Fruit fly (Drosophila melanogaster) whole organism, embryonic: ENCODE measurements around the gene CG17068.

Source experiments
- C15 ChIP-seq: fragments of 200-800 bp; sonication (Bioruptor generic); IDR thresholded peaks from 3 replicates; pipeline ENCODE4 v1.3.6; 2022; ENCODE audit warnings: missing biosample characterization, missing genetic modification characterization
- CG10147 ChIP-seq: fragments of 200-800 bp; sonication (Bioruptor generic); optimal IDR thresholded peaks from 2 replicates; lab custom pipeline; 2019; ENCODE audit warnings: missing biosample characterization, mild to moderate bottlenecking, missing genetic modification characterization, moderate library complexity
- CG10366 ChIP-seq: fragments of 200-800 bp; sonication (Bioruptor generic); IDR thresholded peaks from 2 replicates; pipeline ENCODE4 v1.3.6; 2022; ENCODE audit warnings: missing biosample characterization, missing genetic modification characterization
- CG11723 ChIP-seq: fragments of 200-800 bp; sonication (Bioruptor generic); optimal IDR thresholded peaks from 2 replicates; lab custom pipeline; 2017; ENCODE audit warnings: missing biosample characterization, mild to moderate bottlenecking, missing genetic modification characterization
- CG12071 ChIP-seq: fragments of 200-800 bp; sonication (Bioruptor generic); optimal IDR thresholded peaks from 3 replicates; lab custom pipeline; 2018; ENCODE audit warnings: missing biosample characterization, mild to moderate bottlenecking, missing genetic modification characterization
- CG12299 ChIP-seq: fragments of 200-800 bp; sonication (Bioruptor generic); optimal IDR thresholded peaks from 2 replicates; lab custom pipeline; 2018; ENCODE audit warnings: missing biosample characterization, mild to moderate bottlenecking, missing genetic modification characterization
- CG13296 ChIP-seq: fragments of 200-800 bp; sonication (Bioruptor generic); optimal IDR thresholded peaks from 3 replicates; lab custom pipeline; 2018; ENCODE audit warnings: missing biosample characterization, mild to moderate bottlenecking, missing genetic modification characterization
- CG13424 ChIP-seq: fragments of 200-800 bp; sonication (Bioruptor generic); optimal IDR thresholded peaks from 2 replicates; lab custom pipeline; 2019; ENCODE audit warnings: missing biosample characterization, mild to moderate bottlenecking, missing genetic modification characterization, moderate library complexity
- CG14710 ChIP-seq: fragments of 200-800 bp; sonication (Bioruptor generic); optimal IDR thresholded peaks from 3 replicates; lab custom pipeline; 2019; ENCODE audit warnings: missing biosample characterization, mild to moderate bottlenecking, missing genetic modification characterization, moderate library complexity
- CG16863 ChIP-seq: fragments of 200-800 bp; sonication (Bioruptor generic); optimal IDR thresholded peaks from 3 replicates; lab custom pipeline; 2016; ENCODE audit warnings: missing biosample characterization, missing genetic modification characterization
- CG17612 ChIP-seq: fragments of 200-800 bp; sonication (Bioruptor generic); IDR thresholded peaks from 2 replicates; pipeline ENCODE4 v1.3.6; 2022; ENCODE audit warnings: missing biosample characterization, missing genetic modification characterization
- CG2116 ChIP-seq: fragments of 200-800 bp; sonication (Bioruptor generic); optimal IDR thresholded peaks from 3 replicates; lab custom pipeline; 2018; ENCODE audit warnings: missing biosample characterization, mild to moderate bottlenecking, missing genetic modification characterization
- CG2120 ChIP-seq: fragments of 200-800 bp; sonication (Bioruptor generic); optimal IDR thresholded peaks from 3 replicates; lab custom pipeline; 2016; ENCODE audit warnings: missing biosample characterization, missing genetic modification characterization
- CG32772 ChIP-seq: fragments of 200-800 bp; sonication (Bioruptor generic); IDR thresholded peaks from 2 replicates; pipeline ENCODE4 v1.3.6; 2022; ENCODE audit warnings: missing biosample characterization, missing genetic modification characterization
- CG3281 ChIP-seq: fragments of 200-800 bp; sonication (Bioruptor generic); optimal IDR thresholded peaks from 3 replicates; lab custom pipeline; 2017; ENCODE audit warnings: missing biosample characterization, mild to moderate bottlenecking, missing genetic modification characterization
- CG34224 ChIP-seq: fragments of 200-800 bp; sonication (Bioruptor generic); IDR thresholded peaks from 3 replicates; pipeline ENCODE4 v1.3.6; 2022; ENCODE audit warnings: missing biosample characterization, missing genetic modification characterization; ENCODE audit not compliant: partially characterized antibody
- CG3995 ChIP-seq: fragments of 200-800 bp; sonication (Bioruptor generic); optimal IDR thresholded peaks from 3 replicates; lab custom pipeline; 2016; ENCODE audit warnings: missing biosample characterization, missing genetic modification characterization
- CG4404 ChIP-seq: fragments of 200-800 bp; sonication (Bioruptor generic); IDR thresholded peaks from 2 replicates; pipeline ENCODE4 v1.3.6; 2022; ENCODE audit warnings: missing biosample characterization, missing genetic modification characterization
- CG5953 ChIP-seq: fragments of 200-800 bp; sonication (Bioruptor generic); IDR thresholded peaks from 2 replicates; pipeline ENCODE4 v1.3.6; 2022; ENCODE audit warnings: missing biosample characterization, missing genetic modification characterization
- CG6272 ChIP-seq: fragments of 200-800 bp; sonication (Bioruptor generic); IDR thresholded peaks from 2 replicates; pipeline ENCODE4 v1.3.6; 2022; ENCODE audit warnings: missing biosample characterization, missing genetic modification characterization
- CG8281 ChIP-seq: fragments of 200-800 bp; sonication (Bioruptor generic); optimal IDR thresholded peaks from 2 replicates; lab custom pipeline; 2018; ENCODE audit warnings: missing biosample characterization, mild to moderate bottlenecking, missing genetic modification characterization, moderate library complexity
- CG9817 ChIP-seq: fragments of 200-800 bp; sonication (Bioruptor generic); optimal IDR thresholded peaks from 2 replicates; lab custom pipeline; 2018; ENCODE audit warnings: missing biosample characterization, mild to moderate bottlenecking, missing genetic modification characterization, moderate library complexity
- Dad ChIP-seq: fragments of 200-800 bp; sonication (Bioruptor generic); optimal IDR thresholded peaks from 3 replicates; lab custom pipeline; 2016; ENCODE audit warnings: missing biosample characterization, missing genetic modification characterization
- Ets65A ChIP-seq: fragments of 200-800 bp; sonication (Bioruptor generic); peaks from one replicate; lab custom pipeline; 2016; ENCODE audit warnings: missing biosample characterization, missing genetic modification characterization
- HLH4C ChIP-seq: fragments of 200-800 bp; sonication (Bioruptor generic); IDR thresholded peaks from 3 replicates; pipeline ENCODE4 v1.3.6; 2022; ENCODE audit warnings: missing biosample characterization, missing genetic modification characterization; ENCODE audit not compliant: partially characterized antibody
- Hmr ChIP-seq: fragments of 200-800 bp; sonication (Bioruptor generic); optimal IDR thresholded peaks from 3 replicates; lab custom pipeline; 2017; ENCODE audit warnings: mild to moderate bottlenecking, missing biosample characterization, missing genetic modification reagents, missing genetic modification characterization
- Hr51 ChIP-seq, 2 experiments: fragments of 200-800 bp; sonication (Bioruptor generic); optimal IDR thresholded peaks; 2 replicates in 1 of 2; 3 replicates in 1 of 2; lab custom pipeline; 2016 to 2018; ENCODE audit warnings: missing biosample characterization in 2 of 2, missing genetic modification characterization in 2 of 2, mild to moderate bottlenecking in 1 of 2, moderate library complexity in 1 of 2
- Lhr ChIP-seq: fragments of 200-800 bp; sonication (Bioruptor generic); optimal IDR thresholded peaks from 3 replicates; lab custom pipeline; 2017; ENCODE audit warnings: mild to moderate bottlenecking, missing biosample characterization, missing genetic modification reagents, missing genetic modification characterization
- NC2α ChIP-seq: fragments of 200-800 bp; sonication (Bioruptor generic); optimal IDR thresholded peaks from 2 replicates; lab custom pipeline; 2016; ENCODE audit warnings: missing biosample characterization, missing genetic modification characterization
- Nf-YA ChIP-seq: fragments of 200-800 bp; sonication (Bioruptor generic); IDR thresholded peaks from 2 replicates; pipeline ENCODE4 v1.3.6; 2022; ENCODE audit warnings: missing biosample characterization, missing genetic modification characterization
- Stat92E ChIP-seq, 3 experiments: fragments of >200 bp in 2 of 3; fragments of 200-800 bp in 1 of 3; sonication (Bioruptor generic) in 1 of 3; optimal IDR thresholded peaks; 2 replicates each; lab custom pipeline; 2017 to 2019; ENCODE audit warnings: missing biosample characterization in 3 of 3, missing genetic modification characterization in 3 of 3, mild to moderate bottlenecking in 1 of 3, moderate library complexity in 1 of 3
- TFAM ChIP-seq: fragments of 200-800 bp; sonication (Bioruptor generic); optimal IDR thresholded peaks from 2 replicates; lab custom pipeline; 2017; ENCODE audit warnings: missing biosample characterization, missing genetic modification characterization, inconsistent platforms
- Tbp ChIP-seq: fragments of >200 bp; optimal IDR thresholded peaks from 2 replicates; lab custom pipeline; 2018; ENCODE audit warnings: missing biosample characterization, missing genetic modification characterization
- ac ChIP-seq: fragments of 200-800 bp; sonication (Bioruptor generic); optimal IDR thresholded peaks from 3 replicates; lab custom pipeline; 2017; ENCODE audit warnings: missing biosample characterization, mild to moderate bottlenecking, missing genetic modification characterization
- ap ChIP-seq: fragments of 200-800 bp; sonication (Bioruptor generic); IDR thresholded peaks from 2 replicates; pipeline ENCODE4 v1.3.6; 2022; ENCODE audit warnings: missing biosample characterization, missing genetic modification characterization
- bowl ChIP-seq: fragments of 200-800 bp; sonication (Bioruptor generic); IDR thresholded peaks from 2 replicates; pipeline ENCODE4 v1.3.6; 2022; ENCODE audit warnings: missing biosample characterization, missing genetic modification characterization
- br ChIP-seq: fragments of >200 bp; optimal IDR thresholded peaks from 2 replicates; lab custom pipeline; 2017
- cg ChIP-seq: fragments of 200-800 bp; sonication (Bioruptor generic); optimal IDR thresholded peaks from 3 replicates; lab custom pipeline; 2019; ENCODE audit warnings: missing biosample characterization, mild to moderate bottlenecking, missing genetic modification characterization, moderate library complexity
- danr ChIP-seq: fragments of 200-800 bp; sonication (Bioruptor generic); IDR thresholded peaks from 2 replicates; pipeline ENCODE4 v1.3.6; 2022; ENCODE audit warnings: missing biosample characterization, missing genetic modification characterization
- dpn ChIP-seq, 2 experiments: fragments of 200-800 bp; sonication (Bioruptor generic); optimal IDR thresholded peaks; 3 replicates each; lab custom pipeline; 2016; ENCODE audit warnings: missing biosample characterization in 2 of 2, missing genetic modification characterization in 2 of 2
- h ChIP-seq: fragments of >200 bp; optimal IDR thresholded peaks from 2 replicates; lab custom pipeline; 2017
- ham ChIP-seq: fragments of 200-800 bp; sonication (Bioruptor generic); IDR thresholded peaks from 2 replicates; pipeline ENCODE4 v1.3.6; 2022; ENCODE audit warnings: missing biosample characterization, missing genetic modification characterization
- mam ChIP-seq: fragments of 200-800 bp; sonication (Bioruptor generic); optimal IDR thresholded peaks from 3 replicates; lab custom pipeline; 2016; ENCODE audit warnings: missing biosample characterization, missing genetic modification characterization
- peb ChIP-seq: fragments of 200-800 bp; sonication (Bioruptor generic); IDR thresholded peaks from 2 replicates; pipeline ENCODE4 v1.3.6; 2022; ENCODE audit warnings: missing biosample characterization, missing genetic modification characterization
- pum ChIP-seq: fragments of 200-800 bp; sonication (Bioruptor generic); optimal IDR thresholded peaks from 2 replicates; lab custom pipeline; 2016; ENCODE audit warnings: missing biosample characterization, missing genetic modification characterization
- rib ChIP-seq: fragments of 200-800 bp; sonication (Bioruptor generic); IDR thresholded peaks from 2 replicates; pipeline ENCODE4 v1.3.6; 2022; ENCODE audit warnings: missing biosample characterization, missing genetic modification characterization
- ro ChIP-seq: fragments of 200-800 bp; sonication (Bioruptor generic); IDR thresholded peaks from 2 replicates; pipeline ENCODE4 v1.3.6; 2022; ENCODE audit warnings: missing biosample characterization, missing genetic modification characterization
- sr ChIP-seq: fragments of 200-800 bp; sonication (Bioruptor generic); IDR thresholded peaks from 3 replicates; pipeline ENCODE4 v1.3.6; 2022; ENCODE audit warnings: missing biosample characterization, missing genetic modification characterization
- tin ChIP-seq: fragments of 200-800 bp; sonication (Bioruptor generic); optimal IDR thresholded peaks from 3 replicates; lab custom pipeline; 2016; ENCODE audit warnings: missing biosample characterization, missing genetic modification characterization
- toy ChIP-seq: fragments of 200-800 bp; sonication (Bioruptor generic); IDR thresholded peaks from 2 replicates; pipeline ENCODE4 v1.3.6; 2022; ENCODE audit warnings: missing biosample characterization, missing genetic modification characterization
- wor ChIP-seq: fragments of 200-800 bp; sonication (Bioruptor generic); IDR thresholded peaks from 2 replicates; pipeline ENCODE4 v1.3.6; 2022; ENCODE audit warnings: missing biosample characterization, missing genetic modification characterization

Gene CG17068

DNA sequence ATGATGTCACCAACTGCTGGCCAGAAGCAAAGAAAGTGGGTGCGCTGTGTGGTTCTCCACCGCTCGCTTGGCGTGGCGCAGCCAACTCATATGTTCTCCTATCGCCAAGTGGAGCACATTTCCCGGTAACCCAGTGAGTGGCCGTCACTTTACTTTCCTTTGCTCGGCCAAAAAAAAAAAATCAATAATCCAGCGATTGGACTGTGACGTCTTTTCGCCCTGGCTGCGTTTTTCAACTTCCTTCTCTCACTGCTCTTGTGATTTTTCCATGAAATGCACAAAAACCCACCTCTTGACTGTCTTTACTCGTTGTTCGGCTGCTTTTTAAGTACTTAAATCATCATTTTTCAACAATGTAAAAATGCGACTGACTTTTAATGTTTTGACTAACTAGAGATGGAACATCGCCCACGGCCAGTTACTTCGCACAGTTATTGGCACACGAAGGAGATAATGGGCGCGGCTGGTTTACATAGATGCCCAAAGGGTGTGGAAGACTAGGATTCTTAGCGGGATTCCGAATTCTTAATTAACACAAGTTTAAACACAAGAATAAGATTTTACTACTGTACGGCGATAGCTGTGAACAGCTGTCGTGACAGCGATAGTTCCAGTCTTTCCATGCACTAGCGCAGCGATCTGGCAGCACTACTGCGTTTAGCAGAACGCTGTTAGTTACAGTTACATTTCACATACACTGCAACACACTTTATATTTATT is 14.9 kb downstream of the CG17068 start, which contains the start of gene sw (continued):
- TF ChIP-seq HLH4C (peak; percentile 82), CG34224 (GFP tag; lab: Robert Waterston, UW) (peak; percentile 89), rib (0 out of 2 replicates have a peak, but pooled peaks have one; percentile 18), bowl (GFP tag; lab: Robert Waterston, UW) (no peak), Nf-YA (GFP tag; lab: Robert Waterston, UW) (no peak), peb (GFP tag; lab: Robert Waterston, UW) (0 out of 2 replicates have a peak, but pooled peaks have one; percentile 23), CG12299 (peak; percentile 28), CG5953 (GFP tag; lab: Robert Waterston, UW) (no peak), toy (GFP tag; lab: Robert Waterston, UW) (no peak), pum (GFP tag; lab: Kevin White, UChicago) (peak; percentile 62), h (no peak), ro (GFP tag; lab: Robert Waterston, UW) (no peak), cg (GFP tag; lab: Kevin White, UChicago) (no peak), CG16863 (peak; percentile 37), CG17612 (GFP tag; lab: Robert Waterston, UW) (no peak), CG8281 (tag; lab: Kevin White, UChicago) (peak; percentile 10), CG10147 (peak; percentile 46), Tbp (GFP tag; lab: Kevin White, UChicago) (no peak), CG11723 (GFP tag; lab: Kevin White, UChicago) (peak; percentile 26), CG2120 (GFP tag; lab: Kevin White, UChicago) (peak; percentile 77), CG4404 (GFP tag; lab: Robert Waterston, UW) (peak; percentile 81), Stat92E (GFP tag; optimal IDR thresholded peaks at IDR 0.05; lab: Kevin White, UChicago) (peak in 1 of 3 experiments; percentile 31), ham (no peak), CG3281 (peak; percentile 48), CG13296 (GFP tag; lab: Kevin White, UChicago) (peak; percentile 42), CG13424 (tag; lab: Kevin White, UChicago) (peak; percentile 80), tin (GFP tag; lab: Kevin White, UChicago) (peak; percentile 59), wor (GFP tag; lab: Robert Waterston, UW) (no peak), br (lab: Kevin White, UChicago) (no peak), CG2116 (GFP tag; lab: Kevin White, UChicago) (peak; percentile 28), Hmr (GFP tag; lab: Kevin White, UChicago) (peak; percentile 55), ap (GFP tag; lab: Robert Waterston, UW) (no peak), CG12071 (GFP tag; lab: Kevin White, UChicago) (no peak), Dad (GFP tag; lab: Kevin White, UChicago) (peak; percentile 57), CG3995 (GFP tag; lab: Kevin White, UChicago) (peak; percentile 97), CG10366 (GFP tag; lab: Robert Waterston, UW) (peak; percentile 53), CG9817 (tag; lab: Kevin White, UChicago) (peak; percentile 78), mam (GFP tag; lab: Kevin White, UChicago) (peak; percentile 74), Hr51 (GFP tag; optimal IDR thresholded peaks at IDR 0.05; lab: Kevin White, UChicago) (peak; percentile 73 to 80), TFAM (no peak), danr (0 out of 2 replicates have a peak, but pooled peaks have one; percentile 8), NC2α (no peak), sr (GFP tag; lab: Robert Waterston, UW) (no peak), CG32772 (GFP tag; lab: Robert Waterston, UW) (peak; percentile 71), Lhr (peak; percentile 26), CG14710 (tag; lab: Kevin White, UChicago) (peak; percentile 69), ac (GFP tag; lab: Kevin White, UChicago) (no peak), dpn (GFP tag; optimal IDR thresholded peaks at IDR 0.05; lab: Kevin White, UChicago) (peak; percentile 58 to 59), C15 (GFP tag; lab: Robert Waterston, UW) (no peak), Ets65A (GFP tag; lab: Kevin White, UChicago) (peak; percentile 98), CG6272 (GFP tag; lab: Robert Waterston, UW) (peak; percentile 81)
